Worm (Caenorhabditis elegans) whole organism, midembryonic: ENCODE measurements around the gene nhr-70.

Source experiments
- T22C8.4 ChIP-seq: fragments of 200-800 bp; sonication (Bioruptor generic); IDR thresholded peaks from 2 replicates; pipeline ENCODE4 v1.3.6; 2022; ENCODE audit warnings: missing genetic modification characterization, missing compliant biosample characterization
- cog-1 ChIP-seq: sonication (generic microtip); optimal IDR thresholded peaks from 2 replicates; lab custom pipeline; 2016; ENCODE audit warnings: missing genetic modification characterization, missing compliant biosample characterization
- flt-1 ChIP-seq: fragments of 200-800 bp; sonication (Bioruptor generic); IDR thresholded peaks from 2 replicates; pipeline ENCODE4 v1.3.6; 2022; ENCODE audit warnings: missing genetic modification characterization, missing compliant biosample characterization
- klf-2 ChIP-seq: fragments of 200-800 bp; sonication (Bioruptor generic); conservative IDR thresholded peaks from 2 replicates; pipeline ENCODE4 v1.3.6; 2022; ENCODE audit warnings: missing genetic modification reagents, missing genetic modification characterization, missing compliant biosample characterization
- med-1 ChIP-seq: sonication (generic microtip); optimal IDR thresholded peaks from 2 replicates; lab custom pipeline; 2017; ENCODE audit warnings: missing genetic modification characterization, mild to moderate bottlenecking, missing compliant biosample characterization, antibody characterized with exemption, missing genetic modification reagents; ENCODE audit not compliant: insufficient read depth
- ref-1 ChIP-seq: fragments of 200-800 bp; sonication (Bioruptor generic); conservative IDR thresholded peaks from 2 replicates; pipeline ENCODE4 v1.3.6; 2022; ENCODE audit warnings: missing genetic modification reagents, missing genetic modification characterization, missing compliant biosample characterization
- tab-1 ChIP-seq: fragments of 200-800 bp; sonication (Bioruptor generic); IDR thresholded peaks from 2 replicates; pipeline ENCODE4 v1.3.6; 2022; ENCODE audit warnings: missing genetic modification characterization, missing compliant biosample characterization
- ztf-23 ChIP-seq: fragments of 200-800 bp; sonication (Bioruptor generic); IDR thresholded peaks from 2 replicates; pipeline ENCODE4 v1.3.6; 2022; ENCODE audit warnings: missing genetic modification reagents, missing genetic modification characterization, missing compliant biosample characterization
- ztf-29 ChIP-seq: fragments of 200-800 bp; sonication (Bioruptor generic); IDR thresholded peaks from 2 replicates; pipeline ENCODE4 v1.3.6; 2022; ENCODE audit warnings: missing genetic modification reagents, missing genetic modification characterization, missing compliant biosample characterization

The nhr-70 gene

DNA sequence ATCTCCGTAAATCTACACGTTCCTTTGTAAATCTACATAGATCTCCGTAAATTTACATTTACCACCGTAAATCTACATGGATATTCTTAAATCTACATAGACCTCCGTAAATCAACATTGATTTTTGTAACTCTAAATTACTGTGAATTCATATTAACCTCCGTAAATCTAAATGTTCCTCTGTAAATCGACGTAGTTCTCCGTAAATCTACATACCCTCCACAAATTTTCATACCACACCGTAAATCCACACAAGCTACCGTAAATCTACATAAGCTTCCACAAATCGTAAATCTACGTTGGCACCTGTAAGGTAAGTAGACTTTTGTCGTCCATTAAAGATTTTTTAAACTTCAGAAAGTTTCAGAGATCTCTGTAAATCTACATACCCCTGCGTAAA is 31.3 kb upstream of the nhr-70 start:
- TF ChIP-seq ref-1 (GFP tag; lab: Robert Waterston, UW) (no peak), cog-1 (tag; lab: Kevin White, UChicago) (no peak), tab-1 (no peak), ztf-23 (GFP tag; lab: Robert Waterston, UW) (no peak), T22C8.4 (GFP tag; lab: Robert Waterston, UW) (no peak), klf-2 (GFP tag; lab: Robert Waterston, UW) (no peak), flt-1 (no peak), med-1 (GFP tag; lab: Kevin White, UChicago) (no peak), ztf-29 (no peak)

DNA sequence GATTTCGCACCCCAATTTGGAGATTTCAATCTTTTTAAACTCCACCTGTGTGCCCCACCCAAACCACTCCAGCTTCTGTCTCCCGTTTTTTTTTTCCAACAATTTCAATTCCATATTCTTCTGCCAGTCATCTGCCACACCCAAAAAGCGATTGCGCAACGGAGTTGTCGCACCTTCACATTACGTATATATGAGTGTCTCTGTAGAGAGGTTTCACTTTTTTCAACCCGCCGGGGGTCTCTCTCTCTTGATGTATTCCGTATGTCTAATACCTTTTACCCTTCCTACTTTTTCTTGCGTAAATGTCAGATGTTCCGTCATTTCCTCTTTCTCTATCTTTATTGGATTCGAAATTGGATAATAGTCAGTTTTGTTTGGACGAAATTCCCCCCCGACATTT is 29.4 kb upstream of the nhr-70 start:
- TF ChIP-seq ztf-29 (no peak), klf-2 (GFP tag; lab: Robert Waterston, UW) (no peak), ztf-23 (GFP tag; lab: Robert Waterston, UW) (no peak), med-1 (GFP tag; lab: Kevin White, UChicago) (no peak), ref-1 (GFP tag; lab: Robert Waterston, UW) (no peak), flt-1 (no peak), tab-1 (no peak), T22C8.4 (GFP tag; lab: Robert Waterston, UW) (no peak), cog-1 (tag; lab: Kevin White, UChicago) (no peak)

ce11 chrV:18587936-18588335 is 28.5 kb upstream of the nhr-70 start:
- no peak for TF ChIP-seq med-1 (GFP tag; lab: Kevin White, UChicago)
- TF ChIP-seq ztf-29 = peak; percentile 81

ce11 chrV:18589585-18589984 is 26.8 kb upstream of the nhr-70 start:
- TF ChIP-seq ztf-23 (GFP tag; lab: Robert Waterston, UW) = no peak
- TF ChIP-seq flt-1 = 0 out of 2 replicates have a peak, but pooled peaks have one; percentile 55
- no peak for TF ChIP-seq ref-1 (GFP tag; lab: Robert Waterston, UW)
- peak; percentile 78 for TF ChIP-seq T22C8.4 (GFP tag; lab: Robert Waterston, UW)
- TF ChIP-seq cog-1 (tag; lab: Kevin White, UChicago) = peak; percentile 71
- TF ChIP-seq tab-1 = 0 out of 2 replicates have a peak, but pooled peaks have one; percentile 33
- no peak for TF ChIP-seq klf-2 (GFP tag; lab: Robert Waterston, UW)
- no peak for TF ChIP-seq med-1 (GFP tag; lab: Kevin White, UChicago)
- no peak for TF ChIP-seq ztf-29

- TF ChIP-seq tab-1 = no peak
- TF ChIP-seq flt-1 = no peak
- no peak for TF ChIP-seq med-1 (GFP tag; lab: Kevin White, UChicago)
- no peak for TF ChIP-seq ref-1 (GFP tag; lab: Robert Waterston, UW)
- no peak for TF ChIP-seq ztf-23 (GFP tag; lab: Robert Waterston, UW)
- no peak for TF ChIP-seq T22C8.4 (GFP tag; lab: Robert Waterston, UW)
- no peak for TF ChIP-seq ztf-29
- TF ChIP-seq cog-1 (tag; lab: Kevin White, UChicago) = no peak
Observed at ce11 chrV:18592448-18592847, 23.9 kb upstream of the nhr-70 start, which contains the start of gene grdn-1. grdn-1 (plus strand) TSS chrV:18592748.

ce11 chrV:18596240-18596639 is 20.1 kb upstream of the nhr-70 start:
- TF ChIP-seq cog-1 (tag; lab: Kevin White, UChicago) (peak; percentile 2), flt-1 (0 out of 2 replicates have a peak, but pooled peaks have one; percentile 38), ztf-23 (GFP tag; lab: Robert Waterston, UW) (0 out of 2 replicates have a peak, but pooled peaks have one; percentile 8), med-1 (GFP tag; lab: Kevin White, UChicago) (no peak), T22C8.4 (GFP tag; lab: Robert Waterston, UW) (no peak), klf-2 (GFP tag; lab: Robert Waterston, UW) (no peak), ref-1 (GFP tag; lab: Robert Waterston, UW) (no peak)

DNA sequence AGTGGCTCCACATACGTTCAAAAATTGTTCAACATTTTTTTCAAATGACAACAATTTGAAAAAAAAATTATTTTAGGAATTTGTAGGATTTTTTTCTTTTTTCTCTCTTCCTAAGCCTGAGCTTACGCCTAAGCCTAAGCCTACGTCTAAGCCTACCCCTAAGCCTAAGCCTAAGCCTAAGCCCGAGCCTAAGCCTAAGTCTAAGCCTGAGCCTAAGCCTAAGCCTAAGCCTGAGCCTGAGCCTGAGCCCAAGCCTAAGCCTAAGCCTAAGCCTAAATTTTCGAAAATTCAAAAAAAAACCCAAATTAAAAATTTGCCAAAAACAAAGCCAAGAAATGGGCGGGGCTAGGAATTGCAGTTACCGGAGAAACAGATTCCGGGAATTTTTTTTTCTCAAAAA is 18.6 kb upstream of the nhr-70 start:
- TF ChIP-seq ztf-29 (peak; percentile 76), T22C8.4 (GFP tag; lab: Robert Waterston, UW) (no peak), flt-1 (no peak)

- no peak for TF ChIP-seq ref-1 (GFP tag; lab: Robert Waterston, UW)
- peak; percentile 65 for TF ChIP-seq T22C8.4 (GFP tag; lab: Robert Waterston, UW)
- TF ChIP-seq flt-1 = no peak
- TF ChIP-seq med-1 (GFP tag; lab: Kevin White, UChicago) = no peak
Observed at ce11 chrV:18605510-18605909, 10.9 kb upstream of the nhr-70 start.

ce11 chrV:18613164-18613563 is 3.2 kb upstream of the nhr-70 start:
- TF ChIP-seq ref-1 (GFP tag; lab: Robert Waterston, UW) (no peak), ztf-29 (0 out of 2 replicates have a peak, but pooled peaks have one; percentile 58)

ce11 chrV:18614498-18614897 is 1.9 kb upstream of the nhr-70 start:
- no peak for TF ChIP-seq ztf-23 (GFP tag; lab: Robert Waterston, UW)
- no peak for TF ChIP-seq ref-1 (GFP tag; lab: Robert Waterston, UW)
- TF ChIP-seq T22C8.4 (GFP tag; lab: Robert Waterston, UW) = peak; percentile 60
- TF ChIP-seq klf-2 (GFP tag; lab: Robert Waterston, UW) = no peak
- peak; percentile 14 for TF ChIP-seq cog-1 (tag; lab: Kevin White, UChicago)
- no peak for TF ChIP-seq tab-1
- TF ChIP-seq flt-1 = no peak

DNA sequence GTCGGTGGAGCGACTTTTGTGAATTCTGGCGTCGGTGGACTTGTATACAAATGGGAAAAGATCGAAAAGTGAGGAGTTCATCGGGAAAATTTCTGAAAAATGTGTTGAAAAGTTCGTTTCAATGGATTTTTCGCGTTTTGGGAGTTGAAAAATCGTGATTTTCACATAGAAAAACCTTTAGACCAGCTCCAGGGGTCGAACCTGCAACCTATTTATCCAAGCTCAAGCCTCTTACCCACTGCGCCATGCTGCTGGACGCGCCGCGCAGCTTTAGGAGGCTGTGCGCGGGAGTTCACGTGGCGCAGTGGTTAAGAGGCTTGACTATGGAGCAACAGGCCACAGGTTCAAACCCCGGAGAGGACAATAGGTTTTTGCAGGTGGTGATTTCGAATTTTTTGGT is 6.1 kb downstream of the nhr-70 start, which contains the start of gene Y69H2.1:
Gene Y69H2.1, minus strand, starts transcription at position 101 of the 400 bp plus-strand sequence.
- no peak for TF ChIP-seq ztf-23 (GFP tag; lab: Robert Waterston, UW)
- no peak for TF ChIP-seq med-1 (GFP tag; lab: Kevin White, UChicago)
- TF ChIP-seq ztf-29 = no peak
- no peak for TF ChIP-seq cog-1 (tag; lab: Kevin White, UChicago)
- TF ChIP-seq tab-1 = no peak
- TF ChIP-seq T22C8.4 (GFP tag; lab: Robert Waterston, UW) = no peak
- TF ChIP-seq flt-1 = no peak
